Fruit fly (Drosophila melanogaster) whole organism, embryonic: ENCODE data around the gene Cpr62Ba.
A peak's percentile ranks its signal among the peaks of the same experiment; 100 is the strongest.

ENCODE experiments used
- Atf6 ChIP-seq: fragments of 200-800 bp; sonication (Bioruptor generic); IDR thresholded peaks from 2 replicates; pipeline ENCODE4 v1.3.6; 2022; ENCODE audit warnings: missing biosample characterization, missing genetic modification characterization
- B-H2 ChIP-seq: fragments of 200-800 bp; sonication (Bioruptor generic); optimal IDR thresholded peaks from 2 replicates; lab custom pipeline; 2018; ENCODE audit warnings: missing biosample characterization, mild to moderate bottlenecking, missing genetic modification characterization
- CG10274 ChIP-seq: fragments of 200-800 bp; sonication (Bioruptor generic); optimal IDR thresholded peaks from 3 replicates; lab custom pipeline; 2017; ENCODE audit warnings: missing biosample characterization, mild to moderate bottlenecking, missing genetic modification characterization
- CG10321 ChIP-seq: fragments of 200-800 bp; sonication (Bioruptor generic); IDR thresholded peaks from 2 replicates; pipeline ENCODE4 v1.3.6; 2022; ENCODE audit warnings: missing biosample characterization, missing genetic modification characterization
- CG10366 ChIP-seq: fragments of 200-800 bp; sonication (Bioruptor generic); IDR thresholded peaks from 2 replicates; pipeline ENCODE4 v1.3.6; 2022; ENCODE audit warnings: missing biosample characterization, missing genetic modification characterization
- CG11695 ChIP-seq: fragments of 200-800 bp; sonication (Bioruptor generic); IDR thresholded peaks from 3 replicates; pipeline ENCODE4 v1.3.6; 2022; ENCODE audit warnings: missing biosample characterization, missing genetic modification characterization
- CG12155 ChIP-seq: fragments of 200-800 bp; sonication (Bioruptor generic); optimal IDR thresholded peaks from 3 replicates; lab custom pipeline; 2016; ENCODE audit warnings: missing biosample characterization, missing genetic modification characterization
- CG1233 ChIP-seq: fragments of 200-800 bp; sonication (Bioruptor generic); optimal IDR thresholded peaks from 4 replicates; lab custom pipeline; 2018; ENCODE audit warnings: missing biosample characterization, mild to moderate bottlenecking, missing genetic modification characterization
- CG14710 ChIP-seq: fragments of 200-800 bp; sonication (Bioruptor generic); optimal IDR thresholded peaks from 3 replicates; lab custom pipeline; 2019; ENCODE audit warnings: missing biosample characterization, mild to moderate bottlenecking, missing genetic modification characterization, moderate library complexity
- CG16813 ChIP-seq: fragments of 200-800 bp; sonication (Bioruptor generic); IDR thresholded peaks from 3 replicates; pipeline ENCODE4 v1.3.6; 2022; ENCODE audit warnings: missing biosample characterization, missing genetic modification characterization; ENCODE audit not compliant: partially characterized antibody
- CG16863 ChIP-seq: fragments of 200-800 bp; sonication (Bioruptor generic); optimal IDR thresholded peaks from 3 replicates; lab custom pipeline; 2016; ENCODE audit warnings: missing biosample characterization, missing genetic modification characterization
- CG18764 ChIP-seq: fragments of 200-800 bp; sonication (Bioruptor generic); optimal IDR thresholded peaks from 3 replicates; lab custom pipeline; 2016; ENCODE audit warnings: missing biosample characterization, missing genetic modification characterization
- CG2889 ChIP-seq: fragments of 200-800 bp; sonication (Bioruptor generic); IDR thresholded peaks from 3 replicates; pipeline ENCODE4 v1.3.6; 2022; ENCODE audit warnings: missing biosample characterization, missing genetic modification characterization
- CG3838 ChIP-seq: fragments of 200-800 bp; sonication (Bioruptor generic); optimal IDR thresholded peaks from 3 replicates; lab custom pipeline; 2016; ENCODE audit warnings: missing biosample characterization, missing genetic modification characterization
- CG4360 ChIP-seq: fragments of 200-800 bp; sonication (Bioruptor generic); IDR thresholded peaks from 2 replicates; pipeline ENCODE4 v1.3.6; 2022; ENCODE audit warnings: missing biosample characterization, missing genetic modification characterization
- CG7745 ChIP-seq: fragments of 200-800 bp; sonication (Bioruptor generic); optimal IDR thresholded peaks from 2 replicates; lab custom pipeline; 2018; ENCODE audit warnings: missing biosample characterization, mild to moderate bottlenecking, missing genetic modification characterization, moderate library complexity
- CG8478 ChIP-seq: fragments of >200 bp; optimal IDR thresholded peaks from 2 replicates; lab custom pipeline; 2018
- CG9437 ChIP-seq: fragments of 200-800 bp; sonication (Bioruptor generic); optimal IDR thresholded peaks from 2 replicates; lab custom pipeline; 2018; ENCODE audit warnings: missing biosample characterization, mild to moderate bottlenecking, missing genetic modification characterization
- CG9932 ChIP-seq: fragments of 200-800 bp; sonication (Bioruptor generic); IDR thresholded peaks from 2 replicates; pipeline ENCODE4 v1.3.6; 2022; ENCODE audit warnings: missing biosample characterization, missing genetic modification characterization
- Dfd ChIP-seq, 2 experiments: fragments of >200 bp; optimal IDR thresholded peaks; 2 replicates each; lab custom pipeline; 2017; ENCODE audit warnings: missing biosample characterization in 2 of 2, missing genetic modification characterization in 2 of 2
- Doc2 ChIP-seq: fragments of 200-800 bp; sonication (Bioruptor generic); IDR thresholded peaks from 2 replicates; pipeline ENCODE4 v1.3.6; 2022; ENCODE audit warnings: missing biosample characterization, missing genetic modification characterization
- Drgx ChIP-seq: fragments of 200-800 bp; sonication (Bioruptor generic); IDR thresholded peaks from 2 replicates; pipeline ENCODE4 v1.3.6; 2022; ENCODE audit warnings: missing biosample characterization, missing genetic modification characterization
- Ets65A ChIP-seq: fragments of 200-800 bp; sonication (Bioruptor generic); peaks from one replicate; lab custom pipeline; 2016; ENCODE audit warnings: missing biosample characterization, missing genetic modification characterization
- Hr78 ChIP-seq, 2 experiments: fragments of 200-800 bp in 1 of 2; fragments of >200 bp in 1 of 2; sonication (Bioruptor generic) in 1 of 2; optimal IDR thresholded peaks; 2 replicates each; lab custom pipeline; 2017 to 2019; ENCODE audit warnings: missing biosample characterization in 2 of 2, missing genetic modification characterization in 2 of 2, mild to moderate bottlenecking in 1 of 2, moderate library complexity in 1 of 2
- Med ChIP-seq: fragments of 200-800 bp; sonication (Bioruptor generic); peaks from one replicate; lab custom pipeline; 2016; ENCODE audit warnings: missing biosample characterization, missing genetic modification characterization, mild to moderate bottlenecking, inconsistent platforms, moderate library complexity
- bigmax ChIP-seq: fragments of 200-800 bp; sonication (Bioruptor generic); optimal IDR thresholded peaks from 2 replicates; lab custom pipeline; 2018; ENCODE audit warnings: missing biosample characterization, mild to moderate bottlenecking, missing genetic modification characterization
- bsh ChIP-seq, 2 experiments: fragments of 200-800 bp; sonication (Bioruptor generic); optimal IDR thresholded peaks; 2 replicates each; lab custom pipeline; 2017 to 2018; ENCODE audit warnings: mild to moderate bottlenecking in 2 of 2, missing biosample characterization in 2 of 2, missing genetic modification characterization in 2 of 2, moderate library complexity in 1 of 2
- cg ChIP-seq: fragments of 200-800 bp; sonication (Bioruptor generic); optimal IDR thresholded peaks from 3 replicates; lab custom pipeline; 2019; ENCODE audit warnings: missing biosample characterization, mild to moderate bottlenecking, missing genetic modification characterization, moderate library complexity
- chinmo ChIP-seq: fragments of 200-800 bp; sonication (Bioruptor generic); IDR thresholded peaks from 4 replicates; pipeline ENCODE4 v1.3.6; 2022; ENCODE audit warnings: missing biosample characterization, missing genetic modification characterization; ENCODE audit not compliant: partially characterized antibody
- ci ChIP-seq: fragments of 200-800 bp; sonication (Bioruptor generic); IDR thresholded peaks from 3 replicates; pipeline ENCODE4 v1.3.6; 2022; ENCODE audit warnings: missing biosample characterization, missing genetic modification characterization
- cwo ChIP-seq: fragments of 200-800 bp; sonication (Bioruptor generic); optimal IDR thresholded peaks from 3 replicates; lab custom pipeline; 2017; ENCODE audit warnings: missing biosample characterization, missing genetic modification characterization, mild to moderate bottlenecking, moderate library complexity, missing genetic modification reagents
- ftz-f1 ChIP-seq: fragments of 200-800 bp; sonication (Bioruptor generic); optimal IDR thresholded peaks from 2 replicates; lab custom pipeline; 2016; ENCODE audit warnings: missing biosample characterization, missing genetic modification characterization
- grn ChIP-seq: fragments of 200-800 bp; sonication (Bioruptor generic); optimal IDR thresholded peaks from 3 replicates; lab custom pipeline; 2017; ENCODE audit warnings: missing biosample characterization, missing genetic modification characterization
- gt ChIP-seq: fragments of 200-800 bp; sonication (Bioruptor generic); IDR thresholded peaks from 2 replicates; pipeline ENCODE4 v1.3.6; 2022; ENCODE audit warnings: missing biosample characterization, missing genetic modification characterization
- kah ChIP-seq: fragments of 200-800 bp; sonication (Bioruptor generic); optimal IDR thresholded peaks from 2 replicates; lab custom pipeline; 2018; ENCODE audit warnings: missing biosample characterization, mild to moderate bottlenecking, missing genetic modification characterization
- lbe ChIP-seq: fragments of 200-800 bp; sonication (Bioruptor generic); optimal IDR thresholded peaks from 2 replicates; lab custom pipeline; 2016; ENCODE audit warnings: missing biosample characterization, mild to moderate bottlenecking, missing genetic modification characterization
- maf-S ChIP-seq: fragments of 200-800 bp; sonication (Bioruptor generic); optimal IDR thresholded peaks from 2 replicates; lab custom pipeline; 2016; ENCODE audit warnings: missing biosample characterization, missing genetic modification characterization
- pho ChIP-seq: fragments of 200-800 bp; sonication (Bioruptor generic); optimal IDR thresholded peaks from 2 replicates; lab custom pipeline; 2016; ENCODE audit warnings: missing biosample characterization, missing genetic modification characterization
- pnt ChIP-seq: fragments of 200-800 bp; sonication (Bioruptor generic); optimal IDR thresholded peaks from 3 replicates; lab custom pipeline; 2016; ENCODE audit warnings: missing biosample characterization, missing genetic modification characterization
- scrt ChIP-seq: fragments of 200-800 bp; sonication (Bioruptor generic); optimal IDR thresholded peaks from 2 replicates; lab custom pipeline; 2018; ENCODE audit warnings: missing biosample characterization, mild to moderate bottlenecking, missing genetic modification characterization, moderate library complexity
- sug ChIP-seq: fragments of 200-800 bp; optimal IDR thresholded peaks from 2 replicates; lab custom pipeline; 2019; ENCODE audit warnings: missing biosample characterization, mild to moderate bottlenecking, missing genetic modification characterization, moderate library complexity
- trh ChIP-seq: fragments of 200-800 bp; sonication (Bioruptor generic); optimal IDR thresholded peaks from 2 replicates; lab custom pipeline; 2016; ENCODE audit warnings: missing biosample characterization, missing genetic modification characterization

Gene Cpr62Ba

DNA sequence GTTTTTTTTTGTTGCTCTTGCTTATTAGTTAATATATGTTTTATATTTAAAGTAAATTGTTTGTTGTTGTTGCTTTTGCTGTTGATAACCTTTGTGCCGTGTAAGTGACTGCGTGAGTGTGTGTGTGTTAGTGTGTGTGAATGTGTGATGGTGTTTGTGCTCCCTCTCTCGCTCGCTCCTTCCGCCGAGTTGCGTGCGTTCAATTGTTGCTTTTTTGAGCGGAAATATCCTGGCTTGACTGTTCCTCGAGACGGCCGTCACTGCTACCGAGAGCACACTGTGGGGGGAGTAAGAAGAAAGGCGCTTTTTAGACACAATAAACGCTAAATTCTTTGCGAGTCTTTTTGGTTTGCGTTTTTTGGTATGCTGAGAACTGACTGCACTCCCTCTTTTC, 29.8 kb upstream of the Cpr62Ba start (continued):
- TF ChIP-seq CG16863 (GFP tag; lab: Kevin White, UChicago) (no peak), Doc2 (no peak), bsh (GFP tag; optimal IDR thresholded peaks at IDR 0.05; lab: Kevin White, UChicago) (peak in 1 of 2 experiments; percentile 11), CG7745 (tag; lab: Kevin White, UChicago) (no peak), Hr78 (GFP tag; optimal IDR thresholded peaks at IDR 0.05; lab: Kevin White, UChicago) (peak in 1 of 2 experiments; percentile 78), scrt (GFP tag; lab: Kevin White, UChicago) (peak; percentile 72), Ets65A (peak; percentile 42), CG4360 (peak; percentile 84), pho (GFP tag; lab: Kevin White, UChicago) (no peak), CG12155 (no peak), B-H2 (GFP tag; lab: Kevin White, UChicago) (no peak), CG1233 (GFP tag; lab: Kevin White, UChicago) (no peak), cwo (GFP tag; lab: Kevin White, UChicago) (no peak), CG9437 (GFP tag; lab: Kevin White, UChicago) (no peak), cg (GFP tag; lab: Kevin White, UChicago) (peak; percentile 96), CG10274 (no peak), ftz-f1 (GFP tag; lab: Kevin White, UChicago) (no peak), CG9932 (GFP tag; lab: Robert Waterston, UW) (no peak), CG11695 (no peak), grn (no peak), CG2889 (GFP tag; lab: Robert Waterston, UW) (no peak), pnt (GFP tag; lab: Kevin White, UChicago) (no peak), Drgx (GFP tag; lab: Robert Waterston, UW) (no peak), CG16813 (GFP tag; lab: Robert Waterston, UW) (no peak), CG18764 (GFP tag; lab: Kevin White, UChicago) (no peak), CG3838 (GFP tag; lab: Kevin White, UChicago) (no peak), chinmo (0 out of 4 replicates have a peak, but pooled peaks have one; percentile 19), Atf6 (GFP tag; lab: Robert Waterston, UW) (no peak), CG10321 (no peak), CG14710 (tag; lab: Kevin White, UChicago) (no peak), CG8478 (lab: Kevin White, UChicago) (peak; percentile 85), lbe (GFP tag; lab: Kevin White, UChicago) (no peak), trh (GFP tag; lab: Kevin White, UChicago) (no peak), Dfd (GFP tag; optimal IDR thresholded peaks at IDR 0.05; lab: Kevin White, UChicago) (peak in 1 of 2 experiments; percentile 17), gt (GFP tag; lab: Robert Waterston, UW) (no peak), sug (tag; lab: Kevin White, UChicago) (no peak), bigmax (GFP tag; lab: Kevin White, UChicago) (no peak), maf-S (GFP tag; lab: Kevin White, UChicago) (no peak)

DNA sequence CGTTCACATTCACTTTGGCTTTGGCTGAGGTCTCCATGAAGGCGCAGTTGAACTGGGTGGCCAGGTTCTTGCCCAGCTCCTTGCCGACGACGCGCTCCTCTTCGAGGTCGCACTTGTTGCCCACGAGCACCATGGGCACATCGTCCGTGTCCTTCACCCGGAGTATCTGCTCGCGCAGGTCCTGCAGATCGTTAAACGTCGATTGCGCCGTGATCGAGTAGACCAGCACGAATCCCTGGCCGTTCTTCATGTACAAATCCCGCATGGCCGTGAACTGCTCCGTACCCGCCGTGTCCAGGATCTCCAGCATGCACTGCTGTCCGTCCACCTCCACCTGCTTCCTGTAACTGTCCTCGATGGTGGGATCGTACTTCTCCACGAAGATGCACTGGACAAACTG, 29.2 kb upstream of the Cpr62Ba start:
- TF ChIP-seq ci (GFP tag; lab: Robert Waterston, UW), result 0 out of 3 replicates have a peak, but pooled peaks have one; percentile 27
- TF ChIP-seq Med (GFP tag; lab: Kevin White, UChicago), result peak; percentile 64
- peak; percentile 65 for TF ChIP-seq CG8478 (lab: Kevin White, UChicago)
- TF ChIP-seq kah (GFP tag; lab: Kevin White, UChicago), result no peak
- no peak for TF ChIP-seq CG10366 (GFP tag; lab: Robert Waterston, UW)
- TF ChIP-seq, all 482 proteins: peak for 3
